Worm (Caenorhabditis elegans) whole organism, L1 larva: Measurements from ENCODE around the gene R57.2.
"Not testable (repeated sequence)": the region's sequence is repeated elsewhere in the genome, so short reads cannot be mapped to it uniquely, and the experiment has no call there.

Experiments
- aly-2 ChIP-seq: fragments of 150-350 bp; optimal IDR thresholded peaks from 2 replicates; lab custom pipeline; 2014; ENCODE audit warnings: missing biosample characterization, missing genetic modification characterization
- fkh-10 ChIP-seq: sonication (generic microtip); optimal IDR thresholded peaks from 2 replicates; lab custom pipeline; 2017; ENCODE audit warnings: missing biosample characterization, missing genetic modification reagents, missing genetic modification characterization
- nhr-11 ChIP-seq: fragments of 150-350 bp; optimal IDR thresholded peaks from 2 replicates; lab custom pipeline; 2014; ENCODE audit warnings: missing biosample characterization, missing genetic modification characterization
- nhr-76 ChIP-seq: sonication (generic microtip); optimal IDR thresholded peaks from 2 replicates; lab custom pipeline; 2017; ENCODE audit warnings: missing biosample characterization, missing genetic modification characterization
- nhr-84 ChIP-seq: sonication (generic microtip); optimal IDR thresholded peaks from 2 replicates; lab custom pipeline; 2017; ENCODE audit warnings: missing biosample characterization, missing genetic modification characterization
- skn-1 ChIP-seq: fragments of 150-350 bp; optimal IDR thresholded peaks from 2 replicates; lab custom pipeline; 2014; ENCODE audit warnings: missing biosample characterization, missing genetic modification characterization
- ztf-11 ChIP-seq, 2 experiments: sonication (generic microtip); optimal IDR thresholded peaks; 2 replicates each; lab custom pipeline; 2016 to 2017; ENCODE audit warnings: missing genetic modification characterization in 2 of 2, missing biosample characterization in 1 of 2, missing compliant biosample characterization in 1 of 2

DNA sequence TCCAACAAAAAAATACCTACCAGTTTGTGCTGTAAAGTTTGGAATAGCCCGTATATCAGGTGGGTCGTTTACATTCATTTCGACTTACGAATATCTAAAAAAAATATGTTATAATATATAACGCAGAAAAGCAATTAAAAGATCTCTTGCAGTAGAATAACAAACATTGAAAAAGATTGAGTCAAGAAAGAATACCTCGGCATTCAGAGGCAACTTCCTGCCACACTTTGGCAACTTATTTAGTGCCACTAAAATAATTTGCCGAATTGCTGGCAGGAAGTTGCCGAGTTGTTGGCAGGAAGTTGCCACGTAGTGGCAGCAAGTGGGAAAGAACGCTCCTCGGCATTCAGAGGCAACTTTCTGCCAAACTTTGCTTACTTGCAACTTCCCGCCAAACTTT, 50.1 kb downstream of the R57.2 start, which contains the start of gene C04E7.3:
- TF ChIP-seq aly-2 (tag; lab: Kevin White, UChicago); nhr-11 (tag; lab: Kevin White, UChicago); nhr-84 (tag; lab: Kevin White, UChicago); nhr-76 (tag; lab: Kevin White, UChicago); ztf-11 (tag; optimal IDR thresholded peaks at IDR 0.05; lab: Kevin White, UChicago); fkh-10 (GFP tag; lab: Kevin White, UChicago); skn-1 (tag; lab: Kevin White, UChicago): not testable (repeated sequence)
